Fruit fly (Drosophila melanogaster) whole organism, embryonic: ENCODE data around the gene amon.

Experiments
- Adf1 ChIP-seq: fragments of 200-800 bp; sonication (Bioruptor generic); IDR thresholded peaks from 2 replicates; pipeline ENCODE4 v1.3.6; 2022; ENCODE audit warnings: missing biosample characterization, missing genetic modification characterization
- Atf6 ChIP-seq: fragments of 200-800 bp; sonication (Bioruptor generic); IDR thresholded peaks from 2 replicates; pipeline ENCODE4 v1.3.6; 2022; ENCODE audit warnings: missing biosample characterization, missing genetic modification characterization
- B-H1 ChIP-seq: fragments of 200-800 bp; sonication (Bioruptor generic); IDR thresholded peaks from 3 replicates; pipeline ENCODE4 v1.3.6; 2022; ENCODE audit warnings: missing biosample characterization, missing genetic modification characterization
- CG10431 ChIP-seq: fragments of 200-800 bp; sonication (Bioruptor generic); optimal IDR thresholded peaks from 3 replicates; lab custom pipeline; 2018; ENCODE audit warnings: missing biosample characterization, mild to moderate bottlenecking, missing genetic modification characterization
- CG11093 ChIP-seq: fragments of 200-800 bp; sonication (Bioruptor generic); IDR thresholded peaks from 3 replicates; pipeline ENCODE4 v1.3.6; 2022; ENCODE audit warnings: missing biosample characterization, missing genetic modification characterization
- CG11398 ChIP-seq: fragments of 200-800 bp; sonication (Bioruptor generic); optimal IDR thresholded peaks from 2 replicates; lab custom pipeline; 2016; ENCODE audit warnings: missing biosample characterization, missing genetic modification characterization
- CG11504 ChIP-seq: fragments of 200-800 bp; sonication (Bioruptor generic); optimal IDR thresholded peaks from 3 replicates; lab custom pipeline; 2019; ENCODE audit warnings: missing biosample characterization, mild to moderate bottlenecking, missing genetic modification characterization, moderate library complexity
- CG11560 ChIP-seq: fragments of 200-800 bp; sonication (Bioruptor generic); IDR thresholded peaks from 3 replicates; pipeline ENCODE4 v1.3.6; 2022; ENCODE audit warnings: missing biosample characterization, missing genetic modification characterization
- CG12299 ChIP-seq: fragments of 200-800 bp; sonication (Bioruptor generic); optimal IDR thresholded peaks from 2 replicates; lab custom pipeline; 2018; ENCODE audit warnings: missing biosample characterization, mild to moderate bottlenecking, missing genetic modification characterization
- CG13775 ChIP-seq: fragments of 200-800 bp; sonication (Bioruptor generic); optimal IDR thresholded peaks from 3 replicates; lab custom pipeline; 2017; ENCODE audit warnings: missing biosample characterization, mild to moderate bottlenecking, missing genetic modification characterization
- CG14965 ChIP-seq: fragments of 200-800 bp; sonication (Bioruptor generic); optimal IDR thresholded peaks from 2 replicates; lab custom pipeline; 2016; ENCODE audit warnings: missing biosample characterization, missing genetic modification characterization, borderline replicate concordance
- CG1603 ChIP-seq: fragments of 200-800 bp; sonication (Bioruptor generic); optimal IDR thresholded peaks from 2 replicates; lab custom pipeline; 2019; ENCODE audit warnings: missing biosample characterization, mild to moderate bottlenecking, missing genetic modification characterization, moderate library complexity
- CG17829 ChIP-seq: fragments of 200-800 bp; optimal IDR thresholded peaks from 2 replicates; lab custom pipeline; 2019; ENCODE audit warnings: missing biosample characterization, mild to moderate bottlenecking, missing genetic modification characterization, moderate library complexity
- CG30403 ChIP-seq: fragments of 200-800 bp; sonication (Bioruptor generic); optimal IDR thresholded peaks from 3 replicates; lab custom pipeline; 2016; ENCODE audit warnings: missing biosample characterization, missing genetic modification characterization
- CG31441 ChIP-seq: fragments of 200-800 bp; sonication (Bioruptor generic); IDR thresholded peaks from 2 replicates; pipeline ENCODE4 v1.3.6; 2022; ENCODE audit warnings: missing biosample characterization, missing genetic modification characterization
- CG4424 ChIP-seq: fragments of 200-800 bp; sonication (Bioruptor generic); optimal IDR thresholded peaks from 3 replicates; lab custom pipeline; 2016; ENCODE audit warnings: missing biosample characterization, missing genetic modification characterization
- CG4820 ChIP-seq: fragments of 200-800 bp; sonication (Bioruptor generic); optimal IDR thresholded peaks from 3 replicates; lab custom pipeline; 2016; ENCODE audit warnings: missing biosample characterization, missing genetic modification characterization
- CG6765 ChIP-seq: fragments of 200-800 bp; sonication (Bioruptor generic); optimal IDR thresholded peaks from 3 replicates; lab custom pipeline; 2017; ENCODE audit warnings: missing biosample characterization, mild to moderate bottlenecking, missing genetic modification characterization
- CG6854 ChIP-seq: fragments of 200-800 bp; sonication (Bioruptor generic); optimal IDR thresholded peaks from 3 replicates; lab custom pipeline; 2017; ENCODE audit warnings: missing biosample characterization, mild to moderate bottlenecking, missing genetic modification characterization
- CG8281 ChIP-seq: fragments of 200-800 bp; sonication (Bioruptor generic); optimal IDR thresholded peaks from 2 replicates; lab custom pipeline; 2018; ENCODE audit warnings: missing biosample characterization, mild to moderate bottlenecking, missing genetic modification characterization, moderate library complexity
- CG8944 ChIP-seq: fragments of 200-800 bp; sonication (Bioruptor generic); optimal IDR thresholded peaks from 3 replicates; lab custom pipeline; 2016; ENCODE audit warnings: missing biosample characterization, missing genetic modification characterization
- E2f1 ChIP-seq: fragments of 200-800 bp; sonication (Bioruptor generic); IDR thresholded peaks from 2 replicates; pipeline ENCODE4 v1.3.6; 2022; ENCODE audit warnings: missing biosample characterization, missing genetic modification characterization
- Fer2 ChIP-seq: fragments of 200-800 bp; sonication (Bioruptor generic); optimal IDR thresholded peaks from 2 replicates; lab custom pipeline; 2018; ENCODE audit warnings: missing biosample characterization, mild to moderate bottlenecking, missing genetic modification characterization, moderate library complexity
- HLH4C ChIP-seq: fragments of 200-800 bp; sonication (Bioruptor generic); IDR thresholded peaks from 3 replicates; pipeline ENCODE4 v1.3.6; 2022; ENCODE audit warnings: missing biosample characterization, missing genetic modification characterization; ENCODE audit not compliant: partially characterized antibody
- Mad ChIP-seq: fragments of 200-800 bp; sonication (Bioruptor generic); optimal IDR thresholded peaks from 2 replicates; lab custom pipeline; 2016; ENCODE audit warnings: missing biosample characterization, missing genetic modification characterization
- Mrtf ChIP-seq: fragments of 200-800 bp; sonication (Bioruptor generic); IDR thresholded peaks from 3 replicates; pipeline ENCODE4 v1.3.6; 2022; ENCODE audit warnings: missing biosample characterization, missing genetic modification characterization
- Opbp ChIP-seq: fragments of 200-800 bp; sonication (Bioruptor generic); IDR thresholded peaks from 3 replicates; pipeline ENCODE4 v1.3.6; 2022; ENCODE audit warnings: missing biosample characterization, missing genetic modification characterization; ENCODE audit not compliant: partially characterized antibody
- Pdp1 ChIP-seq, 2 experiments: fragments of 200-800 bp; sonication (Bioruptor generic); optimal IDR thresholded peaks; 3 replicates each; lab custom pipeline; 2016; ENCODE audit warnings: missing biosample characterization in 2 of 2, missing genetic modification characterization in 2 of 2, mild to moderate bottlenecking in 1 of 2, moderate library complexity in 1 of 2
- Sox102F ChIP-seq: fragments of 200-800 bp; sonication (Bioruptor generic); optimal IDR thresholded peaks from 2 replicates; lab custom pipeline; 2018; ENCODE audit warnings: missing biosample characterization, mild to moderate bottlenecking, missing genetic modification characterization, moderate library complexity
- ase ChIP-seq: fragments of 200-800 bp; sonication (Bioruptor generic); IDR thresholded peaks from 3 replicates; pipeline ENCODE4 v1.3.6; 2022; ENCODE audit warnings: missing biosample characterization, missing genetic modification characterization
- bowl ChIP-seq: fragments of 200-800 bp; sonication (Bioruptor generic); IDR thresholded peaks from 2 replicates; pipeline ENCODE4 v1.3.6; 2022; ENCODE audit warnings: missing biosample characterization, missing genetic modification characterization
- crc ChIP-seq: fragments of 200-800 bp; sonication (Bioruptor generic); optimal IDR thresholded peaks from 2 replicates; lab custom pipeline; 2016; ENCODE audit warnings: missing biosample characterization, missing genetic modification characterization
- gce ChIP-seq: fragments of 200-800 bp; sonication (Bioruptor generic); IDR thresholded peaks from 3 replicates; pipeline ENCODE4 v1.3.6; 2022; ENCODE audit warnings: missing biosample characterization, missing genetic modification characterization
- ham ChIP-seq: fragments of 200-800 bp; sonication (Bioruptor generic); IDR thresholded peaks from 2 replicates; pipeline ENCODE4 v1.3.6; 2022; ENCODE audit warnings: missing biosample characterization, missing genetic modification characterization
- hbn ChIP-seq: fragments of 200-800 bp; sonication (Bioruptor generic); IDR thresholded peaks from 2 replicates; pipeline ENCODE4 v1.3.6; 2022; ENCODE audit warnings: missing biosample characterization, missing genetic modification characterization; ENCODE audit not compliant: partially characterized antibody
- lbe ChIP-seq: fragments of 200-800 bp; sonication (Bioruptor generic); optimal IDR thresholded peaks from 2 replicates; lab custom pipeline; 2016; ENCODE audit warnings: missing biosample characterization, mild to moderate bottlenecking, missing genetic modification characterization
- lov ChIP-seq, 2 experiments: fragments of 200-800 bp in 1 of 2; fragments of >200 bp in 1 of 2; sonication (Bioruptor generic) in 1 of 2; IDR thresholded peaks in 1 of 2; optimal IDR thresholded peaks in 1 of 2; 2 replicates in 1 of 2; 3 replicates in 1 of 2; pipeline versions ENCODE4 v1.3.6 to Lab custom; 2017 to 2022; ENCODE audit warnings: missing biosample characterization in 1 of 2, missing genetic modification characterization in 1 of 2
- maf-S ChIP-seq: fragments of 200-800 bp; sonication (Bioruptor generic); optimal IDR thresholded peaks from 2 replicates; lab custom pipeline; 2016; ENCODE audit warnings: missing biosample characterization, missing genetic modification characterization
- nmo ChIP-seq: fragments of 200-800 bp; sonication (Bioruptor generic); optimal IDR thresholded peaks from 2 replicates; lab custom pipeline; 2018; ENCODE audit warnings: missing biosample characterization, mild to moderate bottlenecking, missing genetic modification characterization, moderate library complexity
- oc ChIP-seq: fragments of 200-800 bp; sonication (Bioruptor generic); optimal IDR thresholded peaks from 2 replicates; lab custom pipeline; 2018; ENCODE audit warnings: missing biosample characterization, mild to moderate bottlenecking, missing genetic modification characterization, moderate library complexity
- pb ChIP-seq: fragments of 200-800 bp; sonication (Bioruptor generic); optimal IDR thresholded peaks from 3 replicates; lab custom pipeline; 2016; ENCODE audit warnings: missing biosample characterization, missing genetic modification characterization
- pita ChIP-seq: fragments of 200-800 bp; sonication (Bioruptor generic); optimal IDR thresholded peaks from 2 replicates; lab custom pipeline; 2017; ENCODE audit warnings: missing biosample characterization, mild to moderate bottlenecking, missing genetic modification characterization
- pnt ChIP-seq: fragments of 200-800 bp; sonication (Bioruptor generic); optimal IDR thresholded peaks from 3 replicates; lab custom pipeline; 2016; ENCODE audit warnings: missing biosample characterization, missing genetic modification characterization
- prd ChIP-seq, 3 experiments: fragments of >200 bp in 2 of 3; fragments of 200-800 bp in 1 of 3; sonication (Bioruptor generic) in 1 of 3; optimal IDR thresholded peaks in 2 of 3; IDR thresholded peaks in 1 of 3; 2 replicates in 2 of 3; 3 replicates in 1 of 3; pipeline versions ENCODE4 v1.3.6 to Lab custom; 2017 to 2022; ENCODE audit warnings: missing biosample characterization in 1 of 3, missing genetic modification characterization in 1 of 3
- repo ChIP-seq: fragments of 200-800 bp; sonication (Bioruptor generic); optimal IDR thresholded peaks from 2 replicates; lab custom pipeline; 2016; ENCODE audit warnings: missing biosample characterization, missing genetic modification characterization
- sens-2 ChIP-seq: fragments of 200-800 bp; sonication (Bioruptor generic); IDR thresholded peaks from 2 replicates; pipeline ENCODE4 v1.3.6; 2022; ENCODE audit warnings: missing biosample characterization, missing genetic modification characterization
- sna ChIP-seq: fragments of 200-800 bp; sonication (Bioruptor generic); IDR thresholded peaks from 2 replicates; pipeline ENCODE4 v1.3.6; 2022; ENCODE audit warnings: missing biosample characterization, missing genetic modification characterization; ENCODE audit not compliant: partially characterized antibody
- tin ChIP-seq: fragments of 200-800 bp; sonication (Bioruptor generic); optimal IDR thresholded peaks from 3 replicates; lab custom pipeline; 2016; ENCODE audit warnings: missing biosample characterization, missing genetic modification characterization
- yki ChIP-seq: fragments of >200 bp; optimal IDR thresholded peaks from 3 replicates; lab custom pipeline; 2018
- z ChIP-seq: fragments of 200-800 bp; sonication (Bioruptor generic); IDR thresholded peaks from 3 replicates; pipeline ENCODE4 v1.3.6; 2022; ENCODE audit warnings: missing biosample characterization, missing genetic modification characterization

amon gene

dm6 chr3R:26654594-26654993 lies 59.4 kb downstream of the amon start (continued):
- TF ChIP-seq hbn (GFP tag; lab: Robert Waterston, UW) (no peak), tin (GFP tag; lab: Kevin White, UChicago) (peak; percentile 49), CG31441 (GFP tag; lab: Robert Waterston, UW) (peak; percentile 40; the same call in 1 of the 2 replicates), Atf6 (GFP tag; lab: Robert Waterston, UW) (peak; percentile 62; the same call in 1 of the 2 replicates), sna (GFP tag; lab: Robert Waterston, UW) (no peak), pnt (GFP tag; lab: Kevin White, UChicago) (peak; percentile 34), Mrtf (peak; percentile 64; the same call in 2 of the 3 replicates), Mad (no peak), ham (GFP tag; lab: Robert Waterston, UW) (no peak), CG11560 (no peak), gce (GFP tag; lab: Robert Waterston, UW) (0 out of 3 replicates have a peak, but pooled peaks have one; percentile 15), Pdp1 (GFP tag; optimal IDR thresholded peaks at IDR 0.05; lab: Kevin White, UChicago) (peak in 1 of 2 experiments; percentile 39), CG8944 (peak; percentile 7), CG4820 (GFP tag; lab: Kevin White, UChicago) (peak; percentile 42), CG11398 (GFP tag; lab: Kevin White, UChicago) (no peak), yki (lab: Kevin White, UChicago) (no peak), CG4424 (GFP tag; lab: Kevin White, UChicago) (peak; percentile 27), E2f1 (GFP tag; lab: Robert Waterston, UW) (peak; percentile 69), CG8281 (tag; lab: Kevin White, UChicago) (no peak), Opbp (GFP tag; lab: Robert Waterston, UW) (no peak), pita (GFP tag; lab: Kevin White, UChicago) (no peak), bowl (GFP tag; lab: Robert Waterston, UW) (no peak), oc (tag; lab: Kevin White, UChicago) (no peak), maf-S (GFP tag; lab: Kevin White, UChicago) (peak; percentile 22), sens-2 (no peak), repo (GFP tag; lab: Kevin White, UChicago) (peak; percentile 3), CG6854 (GFP tag; lab: Kevin White, UChicago) (peak; percentile 43), CG11504 (tag; lab: Kevin White, UChicago) (peak; percentile 78), CG1603 (tag; lab: Kevin White, UChicago) (no peak), crc (GFP tag; lab: Kevin White, UChicago) (no peak), z (GFP tag; lab: Robert Waterston, UW) (no peak), lov (optimal IDR thresholded peaks at IDR 0.05; lab: Kevin White, UChicago) (no peak), lov (GFP tag; IDR thresholded peaks at IDR 0.05; lab: Robert Waterston, UW) (no peak), CG10431 (GFP tag; lab: Kevin White, UChicago) (no peak), Adf1 (GFP tag; lab: Robert Waterston, UW) (no peak), nmo (GFP tag; lab: Kevin White, UChicago) (peak; percentile 32), CG6765 (GFP tag; lab: Kevin White, UChicago) (peak; percentile 5), CG12299 (tag; lab: Kevin White, UChicago) (no peak), CG17829 (tag; lab: Kevin White, UChicago) (no peak), B-H1 (GFP tag; lab: Robert Waterston, UW) (peak; percentile 52; the same call in 2 of the 3 replicates), pb (GFP tag; lab: Kevin White, UChicago) (no peak), HLH4C (GFP tag; lab: Robert Waterston, UW) (no peak), CG30403 (GFP tag; lab: Kevin White, UChicago) (peak; percentile 66), lbe (GFP tag; lab: Kevin White, UChicago) (no peak), CG14965 (peak; percentile 16), CG13775 (GFP tag; lab: Kevin White, UChicago) (no peak), prd (optimal IDR thresholded peaks at IDR 0.05; lab: Kevin White, UChicago) (no peak), prd (GFP tag; IDR thresholded peaks at IDR 0.05; lab: Robert Waterston, UW) (peak; percentile 62; the same call in 2 of the 3 replicates), CG11093 (GFP tag; lab: Robert Waterston, UW) (0 out of 3 replicates have a peak, but pooled peaks have one; percentile 24), ase (GFP tag; lab: Robert Waterston, UW) (peak; percentile 44; the same call in 2 of the 3 replicates), Fer2 (tag; lab: Kevin White, UChicago) (no peak), Sox102F (GFP tag; lab: Kevin White, UChicago) (peak; percentile 61)
